Fruit fly (Drosophila melanogaster) whole organism, embryonic: ENCODE results near the gene CG15337.

Source experiments
- Antp ChIP-seq: fragments of 200-800 bp; sonication (Bioruptor generic); optimal IDR thresholded peaks from 3 replicates; lab custom pipeline; 2016; ENCODE audit warnings: missing biosample characterization, missing genetic modification characterization
- Blimp-1 ChIP-seq: fragments of 200-800 bp; sonication (Bioruptor generic); optimal IDR thresholded peaks from 3 replicates; lab custom pipeline; 2018; ENCODE audit warnings: missing biosample characterization, missing genetic modification characterization, mild to moderate bottlenecking, moderate library complexity, missing genetic modification reagents
- CG10274 ChIP-seq: fragments of 200-800 bp; sonication (Bioruptor generic); optimal IDR thresholded peaks from 3 replicates; lab custom pipeline; 2017; ENCODE audit warnings: missing biosample characterization, mild to moderate bottlenecking, missing genetic modification characterization
- CG12391 ChIP-seq: fragments of 200-800 bp; sonication (Bioruptor generic); optimal IDR thresholded peaks from 3 replicates; lab custom pipeline; 2018; ENCODE audit warnings: missing biosample characterization, mild to moderate bottlenecking, missing genetic modification characterization, moderate library complexity
- CG1603 ChIP-seq: fragments of 200-800 bp; sonication (Bioruptor generic); optimal IDR thresholded peaks from 2 replicates; lab custom pipeline; 2019; ENCODE audit warnings: missing biosample characterization, mild to moderate bottlenecking, missing genetic modification characterization, moderate library complexity
- CG17359 ChIP-seq: fragments of 200-800 bp; sonication (Bioruptor generic); optimal IDR thresholded peaks from 3 replicates; lab custom pipeline; 2018; ENCODE audit warnings: missing biosample characterization, mild to moderate bottlenecking, missing genetic modification characterization, moderate library complexity
- CG17385 ChIP-seq: fragments of 200-800 bp; sonication (Bioruptor generic); optimal IDR thresholded peaks from 3 replicates; lab custom pipeline; 2018; ENCODE audit warnings: missing biosample characterization, mild to moderate bottlenecking, missing genetic modification characterization
- CG17829 ChIP-seq: fragments of 200-800 bp; optimal IDR thresholded peaks from 2 replicates; lab custom pipeline; 2019; ENCODE audit warnings: missing biosample characterization, mild to moderate bottlenecking, missing genetic modification characterization, moderate library complexity
- CG2120 ChIP-seq: fragments of 200-800 bp; sonication (Bioruptor generic); optimal IDR thresholded peaks from 3 replicates; lab custom pipeline; 2016; ENCODE audit warnings: missing biosample characterization, missing genetic modification characterization
- CG2678 ChIP-seq: fragments of 200-800 bp; sonication (Bioruptor generic); optimal IDR thresholded peaks from 3 replicates; lab custom pipeline; 2019; ENCODE audit warnings: missing biosample characterization, mild to moderate bottlenecking, missing genetic modification characterization, moderate library complexity
- CG32772 ChIP-seq: fragments of 200-800 bp; sonication (Bioruptor generic); IDR thresholded peaks from 2 replicates; pipeline ENCODE4 v1.3.6; 2022; ENCODE audit warnings: missing biosample characterization, missing genetic modification characterization
- CG7556 ChIP-seq: fragments of 200-800 bp; sonication (Bioruptor generic); optimal IDR thresholded peaks from 2 replicates; lab custom pipeline; 2017; ENCODE audit warnings: missing biosample characterization, mild to moderate bottlenecking, missing genetic modification characterization
- Camta ChIP-seq: fragments of 200-800 bp; sonication (Bioruptor generic); optimal IDR thresholded peaks from 2 replicates; lab custom pipeline; 2016; ENCODE audit warnings: missing biosample characterization, missing genetic modification characterization
- CoRest ChIP-seq: fragments of 200-800 bp; sonication (Bioruptor generic); optimal IDR thresholded peaks from 3 replicates; lab custom pipeline; 2018; ENCODE audit warnings: missing biosample characterization, mild to moderate bottlenecking, missing genetic modification characterization, moderate library complexity
- Dip3 ChIP-seq: fragments of 200-800 bp; sonication (Bioruptor generic); optimal IDR thresholded peaks from 3 replicates; lab custom pipeline; 2016; ENCODE audit warnings: missing biosample characterization, missing genetic modification characterization
- Drgx ChIP-seq: fragments of 200-800 bp; sonication (Bioruptor generic); IDR thresholded peaks from 2 replicates; pipeline ENCODE4 v1.3.6; 2022; ENCODE audit warnings: missing biosample characterization, missing genetic modification characterization
- Fer1 ChIP-seq: fragments of 200-800 bp; sonication (Bioruptor generic); optimal IDR thresholded peaks from 2 replicates; lab custom pipeline; 2017; ENCODE audit warnings: missing biosample characterization, mild to moderate bottlenecking, missing genetic modification characterization
- H2.0 ChIP-seq: fragments of 200-800 bp; sonication (Bioruptor generic); IDR thresholded peaks from 2 replicates; pipeline ENCODE4 v1.3.6; 2022; ENCODE audit warnings: missing biosample characterization, missing genetic modification characterization
- HmgD ChIP-seq: fragments of 200-800 bp; sonication (Bioruptor generic); optimal IDR thresholded peaks from 3 replicates; lab custom pipeline; 2016; ENCODE audit warnings: missing biosample characterization, missing genetic modification characterization
- Hr3 ChIP-seq: fragments of 200-800 bp; sonication (Bioruptor generic); optimal IDR thresholded peaks from 3 replicates; lab custom pipeline; 2016; ENCODE audit warnings: missing biosample characterization, missing genetic modification characterization
- Hr39 ChIP-seq: fragments of >200 bp; optimal IDR thresholded peaks from 2 replicates; lab custom pipeline; 2017
- PHDP ChIP-seq: fragments of 200-800 bp; sonication (Bioruptor generic); optimal IDR thresholded peaks from 3 replicates; lab custom pipeline; 2018; ENCODE audit warnings: missing biosample characterization, mild to moderate bottlenecking, missing genetic modification characterization, moderate library complexity
- Pdp1 ChIP-seq, 2 experiments: fragments of 200-800 bp; sonication (Bioruptor generic); optimal IDR thresholded peaks; 3 replicates each; lab custom pipeline; 2016; ENCODE audit warnings: missing biosample characterization in 2 of 2, missing genetic modification characterization in 2 of 2, mild to moderate bottlenecking in 1 of 2, moderate library complexity in 1 of 2
- Sox102F ChIP-seq: fragments of 200-800 bp; sonication (Bioruptor generic); optimal IDR thresholded peaks from 2 replicates; lab custom pipeline; 2018; ENCODE audit warnings: missing biosample characterization, mild to moderate bottlenecking, missing genetic modification characterization, moderate library complexity
- Trl ChIP-seq, 3 experiments: fragments of >200 bp in 2 of 3; fragments of 200-800 bp in 1 of 3; sonication (Bioruptor generic) in 1 of 3; optimal IDR thresholded peaks; 2 replicates in 1 of 3; 3 replicates in 2 of 3; lab custom pipeline; 2016 to 2017; ENCODE audit warnings: missing biosample characterization in 1 of 3, missing genetic modification characterization in 1 of 3
- YL-1 ChIP-seq: fragments of 200-800 bp; sonication (Bioruptor generic); optimal IDR thresholded peaks from 3 replicates; lab custom pipeline; 2017; ENCODE audit warnings: missing biosample characterization, mild to moderate bottlenecking, missing genetic modification characterization
- az2 ChIP-seq: fragments of 200-800 bp; sonication (Bioruptor generic); optimal IDR thresholded peaks from 3 replicates; lab custom pipeline; 2016; ENCODE audit warnings: missing biosample characterization, missing genetic modification characterization
- bcd ChIP-seq: fragments of 200-800 bp; sonication (Bioruptor generic); optimal IDR thresholded peaks from 2 replicates; lab custom pipeline; 2017; ENCODE audit warnings: missing biosample characterization, mild to moderate bottlenecking, missing genetic modification characterization
- crol ChIP-seq: fragments of 200-800 bp; sonication (Bioruptor generic); IDR thresholded peaks from 2 replicates; pipeline ENCODE4 v1.3.6; 2022; ENCODE audit warnings: missing biosample characterization, missing genetic modification characterization
- dysf ChIP-seq: fragments of 200-800 bp; sonication (Bioruptor generic); IDR thresholded peaks from 3 replicates; pipeline ENCODE4 v1.3.6; 2022; ENCODE audit warnings: missing biosample characterization, missing genetic modification characterization
- fru ChIP-seq: fragments of >200 bp; optimal IDR thresholded peaks from 2 replicates; lab custom pipeline; 2017
- gcm2 ChIP-seq: fragments of 200-800 bp; sonication (Bioruptor generic); optimal IDR thresholded peaks from 2 replicates; lab custom pipeline; 2016; ENCODE audit warnings: missing biosample characterization, missing genetic modification characterization
- lilli ChIP-seq: fragments of 200-800 bp; sonication (Bioruptor generic); optimal IDR thresholded peaks from 3 replicates; lab custom pipeline; 2016; ENCODE audit warnings: missing biosample characterization, missing genetic modification characterization
- lmd ChIP-seq: fragments of 200-800 bp; sonication (Bioruptor generic); IDR thresholded peaks from 2 replicates; pipeline ENCODE4 v1.3.6; 2022; ENCODE audit warnings: missing biosample characterization, missing genetic modification characterization
- nerfin-1 ChIP-seq: fragments of 200-800 bp; sonication (Bioruptor generic); optimal IDR thresholded peaks from 3 replicates; lab custom pipeline; 2019; ENCODE audit warnings: missing biosample characterization, mild to moderate bottlenecking, missing genetic modification characterization, moderate library complexity
- pan ChIP-seq, 4 experiments: fragments of >200 bp in 3 of 4; fragments of 200-800 bp in 1 of 4; sonication (Bioruptor generic) in 1 of 4; optimal IDR thresholded peaks in 3 of 4; IDR thresholded peaks in 1 of 4; 2 replicates each; pipeline versions ENCODE4 v1.3.6 to Lab custom; 2017 to 2022; ENCODE audit warnings: missing biosample characterization in 2 of 4, missing genetic modification characterization in 2 of 4, mixed read lengths in 1 of 4
- pfk ChIP-seq: fragments of 200-800 bp; sonication (Bioruptor generic); optimal IDR thresholded peaks from 2 replicates; lab custom pipeline; 2018; ENCODE audit warnings: missing biosample characterization, mild to moderate bottlenecking, missing genetic modification characterization, moderate library complexity
- pho ChIP-seq: fragments of 200-800 bp; sonication (Bioruptor generic); optimal IDR thresholded peaks from 2 replicates; lab custom pipeline; 2016; ENCODE audit warnings: missing biosample characterization, missing genetic modification characterization
- phol ChIP-seq: fragments of 200-800 bp; sonication (Bioruptor generic); optimal IDR thresholded peaks from 3 replicates; lab custom pipeline; 2018; ENCODE audit warnings: missing biosample characterization, mild to moderate bottlenecking, missing genetic modification characterization, moderate library complexity
- prd ChIP-seq, 3 experiments: fragments of >200 bp in 2 of 3; fragments of 200-800 bp in 1 of 3; sonication (Bioruptor generic) in 1 of 3; optimal IDR thresholded peaks in 2 of 3; IDR thresholded peaks in 1 of 3; 2 replicates in 2 of 3; 3 replicates in 1 of 3; pipeline versions ENCODE4 v1.3.6 to Lab custom; 2017 to 2022; ENCODE audit warnings: missing biosample characterization in 1 of 3, missing genetic modification characterization in 1 of 3
- row ChIP-seq: fragments of 200-800 bp; sonication (Bioruptor generic); IDR thresholded peaks from 3 replicates; pipeline ENCODE4 v1.3.6; 2022; ENCODE audit warnings: missing biosample characterization, missing genetic modification characterization
- sisA ChIP-seq: fragments of 200-800 bp; sonication (Bioruptor generic); IDR thresholded peaks from 2 replicates; pipeline ENCODE4 v1.3.6; 2022; ENCODE audit warnings: missing biosample characterization, missing genetic modification characterization
- slbo ChIP-seq: fragments of 200-800 bp; sonication (Bioruptor generic); IDR thresholded peaks from 2 replicates; pipeline ENCODE4 v1.3.6; 2022; ENCODE audit warnings: missing biosample characterization, missing genetic modification characterization
- ssp ChIP-seq: fragments of 200-800 bp; sonication (Bioruptor generic); IDR thresholded peaks from 2 replicates; pipeline ENCODE4 v1.3.6; 2022; ENCODE audit warnings: missing biosample characterization, missing genetic modification characterization
- tgo ChIP-seq: fragments of 200-800 bp; sonication (Bioruptor generic); IDR thresholded peaks from 3 replicates; pipeline ENCODE4 v1.3.6; 2022; ENCODE audit warnings: missing biosample characterization, missing genetic modification characterization
- vvl ChIP-seq: fragments of 200-800 bp; sonication (Bioruptor generic); IDR thresholded peaks from 2 replicates; pipeline ENCODE4 v1.3.6; 2022; ENCODE audit warnings: missing biosample characterization, missing genetic modification characterization
- zf30C ChIP-seq: fragments of 200-800 bp; sonication (Bioruptor generic); optimal IDR thresholded peaks from 3 replicates; lab custom pipeline; 2018; ENCODE audit warnings: missing biosample characterization, mild to moderate bottlenecking, missing genetic modification characterization
- zfh2 ChIP-seq: fragments of 200-800 bp; sonication (Bioruptor generic); optimal IDR thresholded peaks from 2 replicates; lab custom pipeline; 2016; ENCODE audit warnings: missing biosample characterization, missing genetic modification characterization

Gene CG15337

dm6 chrX:8202724-8203362 lies 43.0 kb downstream of the CG15337 start (continued):
- no peak for TF ChIP-seq YL-1 (GFP tag; lab: Kevin White, UChicago)
- TF ChIP-seq CG7556: peak; percentile 53
- peak; percentile 11 for TF ChIP-seq pho (GFP tag; lab: Kevin White, UChicago)
- TF ChIP-seq fru: no peak
- TF ChIP-seq slbo (GFP tag; lab: Robert Waterston, UW): peak; percentile 45
- no peak for TF ChIP-seq zfh2 (GFP tag; lab: Kevin White, UChicago)
- TF ChIP-seq lilli (GFP tag; lab: Kevin White, UChicago): peak; percentile 4
- TF ChIP-seq Blimp-1: peak; percentile 29
- TF ChIP-seq Trl (optimal IDR thresholded peaks at IDR 0.05; lab: Kevin White, UChicago): no peak
- no peak for TF ChIP-seq Trl (GFP tag; optimal IDR thresholded peaks at IDR 0.05; lab: Kevin White, UChicago)
- peak; percentile 22 for TF ChIP-seq CG17359 (tag; lab: Kevin White, UChicago)
- peak; percentile 10 for TF ChIP-seq Hr3 (GFP tag; lab: Kevin White, UChicago)
- TF ChIP-seq CG1603: peak; percentile 3
- TF ChIP-seq CG10274: no peak
- TF ChIP-seq Hr39 (lab: Kevin White, UChicago): peak; percentile 7
- peak; percentile 28 for TF ChIP-seq CG12391
- no peak for TF ChIP-seq gcm2 (GFP tag; lab: Kevin White, UChicago)
- 0 out of 2 replicates have a peak, but pooled peaks have one; percentile 12 for TF ChIP-seq H2.0 (GFP tag; lab: Robert Waterston, UW)
- 0 out of 2 replicates have a peak, but pooled peaks have one; percentile 7 for TF ChIP-seq sisA
- TF ChIP-seq Drgx (GFP tag; lab: Robert Waterston, UW): peak; percentile 53
- 0 out of 2 replicates have a peak, but pooled peaks have one; percentile 5 for TF ChIP-seq ssp (GFP tag; lab: Robert Waterston, UW)
- TF ChIP-seq CG32772: 0 out of 2 replicates have a peak, but pooled peaks have one; percentile 16
- no peak for TF ChIP-seq CG17829 (tag; lab: Kevin White, UChicago)
- no peak for TF ChIP-seq pfk (GFP tag; lab: Kevin White, UChicago)
- no peak for TF ChIP-seq HmgD (GFP tag; lab: Kevin White, UChicago)
- peak; percentile 24; the same call in 1 of the 2 replicates for TF ChIP-seq lmd (GFP tag; lab: Robert Waterston, UW)
- peak; percentile 35 for TF ChIP-seq Camta
- peak; percentile 20 for TF ChIP-seq CoRest (tag; lab: Kevin White, UChicago)
- TF ChIP-seq Fer1: peak; percentile 26
- TF ChIP-seq Pdp1 (GFP tag; optimal IDR thresholded peaks at IDR 0.05; lab: Kevin White, UChicago): peak in 1 of 2 experiments; percentile 21
- TF ChIP-seq CG2120: peak; percentile 42
- TF ChIP-seq prd (optimal IDR thresholded peaks at IDR 0.05; lab: Kevin White, UChicago): no peak
- TF ChIP-seq prd (GFP tag; IDR thresholded peaks at IDR 0.05; lab: Robert Waterston, UW): peak; percentile 29; the same call in 1 of the 3 replicates
- TF ChIP-seq pan (optimal IDR thresholded peaks at IDR 0.05; lab: Kevin White, UChicago): no peak
- TF ChIP-seq pan (GFP tag; optimal IDR thresholded peaks at IDR 0.05 in 1 of 2, IDR thresholded peaks at IDR 0.05 in 1 of 2): peak in 1 of 2 experiments; percentile 57
- TF ChIP-seq row: peak; percentile 63
- peak; percentile 23 for TF ChIP-seq PHDP (tag; lab: Kevin White, UChicago)
- TF ChIP-seq Dip3 (GFP tag; lab: Kevin White, UChicago): peak; percentile 0
- peak; percentile 10; the same call in 1 of the 2 replicates for TF ChIP-seq vvl (GFP tag; lab: Robert Waterston, UW)
- TF ChIP-seq CG17385: peak; percentile 2
- peak; percentile 40; the same call in 2 of the 3 replicates for TF ChIP-seq tgo (GFP tag; lab: Robert Waterston, UW)
- peak; percentile 19 for TF ChIP-seq bcd (GFP tag; lab: Kevin White, UChicago)
- peak; percentile 64 for TF ChIP-seq CG2678
- peak; percentile 14 for TF ChIP-seq az2 (GFP tag; lab: Kevin White, UChicago)
- TF ChIP-seq dysf (GFP tag; lab: Robert Waterston, UW): peak; percentile 50; the same call in 1 of the 3 replicates
- no peak for TF ChIP-seq zf30C
- peak; percentile 25 for TF ChIP-seq Sox102F (GFP tag; lab: Kevin White, UChicago)
- TF ChIP-seq crol (GFP tag; lab: Robert Waterston, UW): peak; percentile 62; the same call in 1 of the 2 replicates
- TF ChIP-seq Antp: peak; percentile 4
- no peak for TF ChIP-seq nerfin-1 (tag; lab: Kevin White, UChicago)
- TF ChIP-seq phol (tag; lab: Kevin White, UChicago): peak; percentile 12
